Worm (Caenorhabditis elegans): Measurements from ENCODE around the gene nhr-170.

Gene nhr-170

ce11 chrV:18802077-18802476 is 1.5 kb upstream of the nhr-170 start, which contains the start of gene C54E10.11:
Gene C54E10.11 (minus strand): TSS chrV:18802177.
- TF ChIP-seq pha-4 (tag; optimal IDR thresholded peaks at IDR 0.05), result no peak
- TF ChIP-seq nhr-25 (tag; optimal IDR thresholded peaks at IDR 0.05), result no peak
- no peak for TF ChIP-seq tbx-2 (tag; optimal IDR thresholded peaks at IDR 0.05)
- no peak for TF ChIP-seq lin-15B (tag; optimal IDR thresholded peaks at IDR 0.05)

- TF ChIP-seq mdl-1 (tag; optimal IDR thresholded peaks at IDR 0.05) (no peak), pha-4 (tag; optimal IDR thresholded peaks at IDR 0.05) (peak; percentile 29), snpc-4 (tag; optimal IDR thresholded peaks at IDR 0.05) (no peak), mml-1 (tag; optimal IDR thresholded peaks at IDR 0.05) (no peak)
Measured at ce11 chrV:18790658-18791057, 10.0 kb downstream of the nhr-170 start, which contains the start of gene nhr-231. Gene nhr-231 (plus strand): TSS chrV:18790958.

ce11 chrV:18787417-18787918 is 13.2 kb downstream of the nhr-170 start, which contains the start of gene Y17D7B.2:
Gene Y17D7B.2 (plus strand): TSS chrV:18787739.
- TF ChIP-seq pqm-1 (tag; optimal IDR thresholded peaks at IDR 0.05) (no peak), daf-12 (tag; optimal IDR thresholded peaks at IDR 0.05) (no peak), egl-5 (tag; optimal IDR thresholded peaks at IDR 0.05) (no peak), pha-4 (tag; optimal IDR thresholded peaks at IDR 0.05) (no peak), elt-2 (tag; optimal IDR thresholded peaks at IDR 0.05) (peak; percentile 0), fkh-2 (tag; optimal IDR thresholded peaks at IDR 0.05) (no peak), ceh-82 (tag; optimal IDR thresholded peaks at IDR 0.05) (no peak)

ce11 chrV:18786694-18787093 is 13.9 kb downstream of the nhr-170 start, which contains the start of gene Y17D7B.3:
Gene Y17D7B.3 (minus strand): TSS chrV:18786794.
- TF ChIP-seq ceh-16 (tag; optimal IDR thresholded peaks at IDR 0.05), result no peak

DNA sequence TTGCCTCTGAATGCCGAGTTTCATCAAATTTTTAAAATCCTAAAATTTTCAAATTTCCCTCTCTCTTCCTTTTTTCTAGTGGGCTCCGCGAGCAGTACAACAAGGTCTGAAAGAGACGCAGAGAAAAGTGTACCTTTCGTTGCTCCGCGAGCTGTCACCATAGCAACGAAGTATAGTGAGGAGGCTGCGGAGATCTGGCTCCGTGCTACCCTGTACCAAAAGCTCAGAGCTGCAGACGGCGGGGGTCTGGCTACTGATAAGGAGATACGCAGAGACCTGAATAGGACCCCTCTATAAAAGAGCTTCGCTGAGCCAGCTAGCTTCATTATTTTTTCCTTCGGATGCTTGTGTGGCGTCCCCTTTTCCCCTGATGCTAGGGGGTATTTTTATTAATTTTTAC is 17.2 kb downstream of the nhr-170 start, which contains the start of gene Y17D7B.10:
Gene Y17D7B.10, plus strand, starts transcription at position 243 of the 400 bp plus-strand sequence.
- TF ChIP-seq pqm-1 (tag; optimal IDR thresholded peaks at IDR 0.05) (no peak), lin-15B (tag; optimal IDR thresholded peaks at IDR 0.05) (no peak), elt-2 (tag; optimal IDR thresholded peaks at IDR 0.05) (no peak), unc-62 (GFP tag; optimal IDR thresholded peaks at IDR 0.05) (no peak), nhr-25 (tag; optimal IDR thresholded peaks at IDR 0.05) (no peak), egl-5 (tag; optimal IDR thresholded peaks at IDR 0.05) (no peak), fkh-2 (tag; optimal IDR thresholded peaks at IDR 0.05) (no peak), lsy-12 (tag; optimal IDR thresholded peaks at IDR 0.05) (no peak), ZK546.5 (tag; optimal IDR thresholded peaks at IDR 0.05) (no peak), egl-27 (tag; optimal IDR thresholded peaks at IDR 0.05) (no peak), ztf-4 (tag; optimal IDR thresholded peaks at IDR 0.05) (no peak), zag-1 (tag; optimal IDR thresholded peaks at IDR 0.05) (no peak), nhr-11 (tag; optimal IDR thresholded peaks at IDR 0.05) (no peak)

- TF ChIP-seq nhr-11 (tag; optimal IDR thresholded peaks at IDR 0.05), result no peak
- TF ChIP-seq lin-39 (tag; optimal IDR thresholded peaks at IDR 0.05), result peak; percentile 26
- TF ChIP-seq fkh-2 (tag; optimal IDR thresholded peaks at IDR 0.05), result no peak
- peak; percentile 82 for TF ChIP-seq elt-2 (tag; optimal IDR thresholded peaks at IDR 0.05)
- peak; percentile 18 for TF ChIP-seq pha-4 (tag; optimal IDR thresholded peaks at IDR 0.05)
- no peak for TF ChIP-seq lin-15B (tag; optimal IDR thresholded peaks at IDR 0.05)
- TF ChIP-seq snpc-4 (tag; optimal IDR thresholded peaks at IDR 0.05), result no peak
- no peak for TF ChIP-seq mml-1 (tag; optimal IDR thresholded peaks at IDR 0.05)
- no peak for TF ChIP-seq jun-1 (tag; optimal IDR thresholded peaks at IDR 0.05)
- TF ChIP-seq ZK546.5 (tag; optimal IDR thresholded peaks at IDR 0.05), result no peak
- TF ChIP-seq egl-27 (tag; optimal IDR thresholded peaks at IDR 0.05), result no peak
- TF ChIP-seq lsy-12 (tag; optimal IDR thresholded peaks at IDR 0.05), result no peak
- no peak for TF ChIP-seq skn-1 (tag; optimal IDR thresholded peaks at IDR 0.05)
- no peak for TF ChIP-seq nhr-25 (tag; optimal IDR thresholded peaks at IDR 0.05)
- TF ChIP-seq pqm-1 (tag; optimal IDR thresholded peaks at IDR 0.05), result peak; percentile 32
- no peak for TF ChIP-seq elt-1 (tag; optimal IDR thresholded peaks at IDR 0.05)
- TF ChIP-seq nhr-28 (tag; optimal IDR thresholded peaks at IDR 0.05), result no peak
Measured at ce11 chrV:18782747-18783146, 17.9 kb downstream of the nhr-170 start.

- TF ChIP-seq jun-1 (tag; optimal IDR thresholded peaks at IDR 0.05) (no peak), nhr-23 (tag; optimal IDR thresholded peaks at IDR 0.05) (no peak), tbx-2 (tag; optimal IDR thresholded peaks at IDR 0.05) (no peak), mdl-1 (tag; optimal IDR thresholded peaks at IDR 0.05) (no peak), ceh-9 (tag; optimal IDR thresholded peaks at IDR 0.05) (no peak), nhr-237 (tag; optimal IDR thresholded peaks at IDR 0.05) (no peak), pqm-1 (tag; optimal IDR thresholded peaks at IDR 0.05) (no peak), eor-1 (tag; optimal IDR thresholded peaks at IDR 0.05) (no peak), lin-39 (tag; optimal IDR thresholded peaks at IDR 0.05) (no peak), R02D3.7 (tag; optimal IDR thresholded peaks at IDR 0.05) (no peak), elt-1 (tag; optimal IDR thresholded peaks at IDR 0.05) (no peak), nhr-11 (tag; optimal IDR thresholded peaks at IDR 0.05) (no peak), ceh-82 (tag; optimal IDR thresholded peaks at IDR 0.05) (no peak), elt-2 (tag; optimal IDR thresholded peaks at IDR 0.05) (no peak)
Measured at ce11 chrV:18780605-18781004, 20.0 kb downstream of the nhr-170 start.

Data from whole organism, L3 larva.